Fruit fly (Drosophila melanogaster): ENCODE measurements around the gene topi.

Gene topi

DNA sequence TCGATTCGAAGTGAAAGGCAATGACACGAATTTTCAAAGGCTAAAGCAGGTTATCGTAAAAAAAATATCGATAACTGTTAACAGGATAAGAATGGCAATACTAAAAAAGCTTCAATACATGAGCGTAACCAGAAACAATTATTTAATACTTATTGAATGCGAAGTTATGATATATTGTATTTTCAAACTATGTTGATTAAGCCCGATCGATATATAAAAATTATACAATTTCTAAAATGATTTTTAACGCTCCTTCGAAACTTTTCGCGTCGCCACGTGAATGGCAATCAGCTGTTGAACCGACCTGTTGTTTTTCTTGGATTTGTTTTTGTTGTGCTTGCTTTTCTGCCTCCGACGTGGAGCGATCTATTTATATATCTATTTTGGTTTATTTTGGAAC is 18.7 kb upstream of the topi start, which contains the start of the genes Alg12 and Rpt3R:
Alg12 (plus strand) TSS at position 305 of the 400 bp plus-strand sequence.
Rpt3R (minus strand) TSS at position 324 of the 400 bp plus-strand sequence.
- TF ChIP-seq CG8478 (optimal IDR thresholded peaks at IDR 0.05), result no peak
- TF ChIP-seq CTCF (optimal IDR thresholded peaks at IDR 0.05), result no peak

DNA sequence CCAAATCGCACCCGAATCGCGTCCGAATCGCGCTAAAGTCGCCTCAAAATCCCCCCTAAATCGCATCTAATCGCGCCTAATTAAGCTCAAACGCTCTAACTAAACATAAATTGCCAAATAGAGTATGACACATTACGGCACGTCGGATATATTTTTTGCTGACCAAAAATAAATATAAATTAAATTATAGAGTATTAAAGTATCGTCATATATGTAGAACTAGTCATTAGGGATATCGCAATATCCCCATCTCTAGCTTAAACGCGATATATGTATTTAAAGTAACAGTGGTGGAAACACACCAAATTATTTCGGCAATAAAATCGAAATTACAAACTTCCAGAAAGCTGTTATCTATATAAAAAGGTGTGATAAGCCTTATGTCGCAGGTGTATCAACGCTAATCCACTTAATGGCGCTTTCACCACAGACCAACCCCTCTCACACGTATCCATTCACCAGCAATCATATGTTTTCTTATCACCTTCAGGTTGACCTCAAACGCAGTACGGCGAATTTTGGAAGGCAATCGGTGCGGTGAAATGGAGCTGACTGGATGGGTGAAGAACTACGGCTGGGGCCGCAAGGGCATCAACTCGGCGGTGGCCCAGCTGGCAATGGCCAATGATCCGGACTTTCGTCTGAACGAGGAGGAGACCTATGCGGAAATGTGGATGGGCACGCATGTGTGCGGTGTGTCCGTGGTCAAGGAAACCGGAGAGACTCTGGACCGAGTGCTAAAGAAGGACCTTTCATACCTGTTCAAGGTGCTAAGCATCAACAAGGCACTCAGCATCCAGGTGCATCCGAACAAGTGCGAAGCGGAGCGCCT is 15.3 kb upstream of the topi start, which contains the start of gene Mpi:
Mpi (plus strand) TSS at position 263 of the 832 bp plus-strand sequence.
- TF ChIP-seq CG8478 (optimal IDR thresholded peaks at IDR 0.05) (no peak), CTCF (optimal IDR thresholded peaks at IDR 0.05) (no peak)

DNA sequence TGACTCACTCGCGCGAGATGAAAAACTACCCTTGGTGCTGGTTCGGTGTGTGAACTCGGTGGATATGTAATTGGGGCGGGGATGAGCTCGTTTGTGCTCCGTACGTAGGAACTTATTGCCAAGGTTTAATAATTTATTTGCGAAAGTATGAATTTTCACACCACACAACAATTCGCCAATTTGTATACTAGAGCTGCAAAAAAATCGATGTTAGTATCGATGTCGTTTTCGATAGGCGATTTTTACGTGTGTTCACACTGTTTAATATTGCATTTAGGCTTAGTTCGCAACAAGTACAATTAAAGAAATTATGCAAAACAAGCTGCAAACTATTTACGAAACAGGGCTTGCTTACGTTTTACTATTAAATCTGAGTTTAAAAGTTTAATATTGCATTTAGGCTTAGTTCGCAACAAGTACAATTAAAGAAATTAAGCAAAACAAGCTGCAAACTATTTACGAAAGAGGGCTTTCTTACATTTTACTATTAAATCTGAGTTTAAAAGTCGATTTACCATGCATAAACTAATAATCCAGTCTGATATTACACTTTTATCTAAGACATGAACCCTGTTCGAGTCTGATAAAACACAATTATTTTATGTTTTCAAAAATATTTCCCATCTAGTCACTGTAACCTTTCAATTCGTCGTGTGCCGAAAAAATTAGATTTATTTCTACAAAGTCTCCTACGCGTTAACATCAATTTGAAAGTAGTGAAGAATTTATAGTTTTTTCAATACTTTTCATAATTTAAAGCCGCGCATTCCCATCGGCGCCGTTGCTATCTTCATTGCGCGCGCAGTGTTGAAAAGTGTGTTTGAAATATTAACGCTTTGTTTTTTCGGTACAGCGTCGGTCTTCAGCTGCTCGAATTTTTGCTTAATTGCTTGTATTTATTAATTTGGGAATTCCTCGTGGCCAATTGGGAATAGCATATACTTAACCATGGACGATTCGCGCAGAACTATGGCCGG is 11.7 kb upstream of the topi start, which contains the start of the genes Snap24 and CG8478:
Snap24 (minus strand) TSS at position 196 of the 977 bp plus-strand sequence.
CG8478 (plus strand) TSS at position 696 of the 977 bp plus-strand sequence.
- TF ChIP-seq CTCF (optimal IDR thresholded peaks at IDR 0.05) (no peak), CG8478 (optimal IDR thresholded peaks at IDR 0.05) (no peak)

DNA sequence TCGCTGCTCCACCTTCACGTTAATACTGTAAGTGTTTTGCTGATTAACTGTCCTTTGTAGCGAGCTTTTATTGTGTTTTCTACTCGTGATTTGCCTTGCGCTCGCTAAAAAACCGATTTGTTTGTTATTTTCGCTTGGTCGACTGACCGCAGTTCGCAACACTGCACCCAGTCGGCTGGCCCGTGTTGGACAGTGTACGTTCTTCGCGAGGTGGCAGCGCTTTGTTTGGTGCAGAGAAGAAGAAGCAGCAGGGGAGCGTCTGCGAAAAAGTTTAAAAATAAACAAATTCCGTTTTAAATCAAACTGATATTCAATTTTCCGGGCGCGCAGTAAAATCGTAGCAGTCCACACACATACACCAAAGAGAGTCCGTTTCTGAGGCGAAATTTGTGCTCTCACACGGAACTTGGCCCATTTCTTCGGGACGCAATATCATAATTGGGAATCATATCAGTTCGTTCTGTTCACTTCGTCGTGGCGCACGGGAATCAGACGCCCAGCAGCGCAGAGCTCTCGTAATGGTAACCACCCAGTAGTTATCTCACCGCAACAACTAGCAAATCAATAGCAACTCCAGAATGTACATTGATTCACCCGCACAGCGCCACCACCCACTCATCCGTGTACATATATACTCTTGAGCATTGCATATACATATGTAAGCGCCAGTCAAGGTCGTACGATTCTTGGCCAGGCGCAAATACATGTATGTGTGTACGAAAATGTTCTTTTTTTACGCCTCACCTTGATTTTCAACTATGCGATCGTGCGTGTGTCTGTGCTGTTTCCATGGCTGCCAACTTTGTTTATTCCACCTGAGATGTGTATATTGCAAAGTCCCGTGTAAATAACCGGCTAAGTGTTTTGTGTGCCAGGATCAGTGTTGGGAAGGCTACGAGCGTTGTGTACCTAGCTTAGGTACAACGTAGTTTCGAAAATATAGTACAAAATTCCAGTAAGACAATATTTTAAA is 7.0 kb upstream of the topi start, which contains the start of gene Naa80:
Naa80 (plus strand) TSS at position 215 of the 973 bp plus-strand sequence.
- TF ChIP-seq CTCF (optimal IDR thresholded peaks at IDR 0.05), result peak in 1 of 2 experiments; percentile 16
- TF ChIP-seq CG8478 (optimal IDR thresholded peaks at IDR 0.05), result no peak

DNA sequence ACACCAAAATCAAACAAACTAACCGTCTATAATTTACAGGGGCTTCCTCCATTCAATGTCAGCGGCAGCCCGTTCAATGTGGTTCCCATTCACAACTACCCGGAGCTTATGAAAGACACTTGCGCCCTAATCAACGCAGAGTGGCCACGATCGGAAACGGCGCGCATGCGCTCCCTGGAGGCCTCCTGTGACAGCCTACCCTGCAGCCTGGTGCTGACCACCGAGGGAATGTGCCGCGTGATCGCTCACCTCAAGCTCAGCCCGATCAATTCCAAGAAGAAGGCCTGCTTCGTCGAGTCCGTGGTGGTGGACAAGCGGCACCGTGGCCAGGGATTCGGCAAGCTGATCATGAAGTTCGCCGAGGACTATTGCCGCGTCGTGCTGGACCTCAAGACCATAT is 6.0 kb upstream of the topi start, which contains the start of gene MED6:
MED6 (minus strand) TSS at position 101 of the 400 bp plus-strand sequence.
- no peak for TF ChIP-seq CG8478 (optimal IDR thresholded peaks at IDR 0.05)
- no peak for TF ChIP-seq CTCF (optimal IDR thresholded peaks at IDR 0.05)

DNA sequence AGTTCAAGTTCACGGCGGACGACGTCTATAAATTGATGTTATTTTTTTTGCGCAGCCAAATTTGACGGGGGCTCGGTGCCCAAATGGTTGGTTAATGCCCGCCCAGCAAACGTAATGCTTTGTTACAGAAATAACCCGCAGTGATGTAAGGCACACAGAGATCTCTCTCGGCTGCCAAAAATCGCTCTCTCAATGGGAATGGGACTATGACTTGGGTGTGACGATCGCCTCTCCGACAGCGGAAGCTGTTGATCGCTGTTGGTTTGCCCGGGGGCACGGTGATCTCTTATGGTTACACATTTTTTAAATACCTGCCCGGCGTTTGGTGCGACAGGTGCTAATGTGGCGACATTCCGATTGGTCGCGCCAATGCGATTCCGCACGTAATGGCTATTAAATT is 4.8 kb upstream of the topi start:
- TF ChIP-seq CTCF (optimal IDR thresholded peaks at IDR 0.05), result no peak
- TF ChIP-seq CG8478 (optimal IDR thresholded peaks at IDR 0.05), result no peak

DNA sequence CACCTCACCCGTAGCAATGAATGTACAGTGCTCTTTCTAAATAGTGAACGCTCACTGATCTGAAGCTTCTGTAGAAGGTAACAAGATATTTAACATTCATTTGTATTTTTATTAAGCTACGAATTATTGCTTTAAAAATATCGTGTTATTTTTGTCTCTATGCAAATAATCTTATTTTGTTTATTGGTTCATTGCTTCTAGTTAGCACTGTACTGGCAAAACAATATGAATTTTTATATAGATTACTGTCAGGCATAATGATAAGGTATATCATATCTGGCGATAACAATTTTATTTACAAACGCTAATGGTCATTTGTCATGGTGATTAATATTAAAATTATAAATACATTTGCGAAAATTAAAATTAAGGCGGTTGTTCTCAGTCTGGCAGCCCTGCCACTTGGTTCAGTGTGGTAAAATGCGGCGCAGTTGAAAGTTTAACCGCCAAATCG is 3.4 kb upstream of the topi start, which contains the start of gene CG9471:
CG9471 (minus strand) TSS at position 24 of the 454 bp plus-strand sequence.
- TF ChIP-seq CTCF (optimal IDR thresholded peaks at IDR 0.05), result no peak
- TF ChIP-seq CG8478 (optimal IDR thresholded peaks at IDR 0.05), result no peak

DNA sequence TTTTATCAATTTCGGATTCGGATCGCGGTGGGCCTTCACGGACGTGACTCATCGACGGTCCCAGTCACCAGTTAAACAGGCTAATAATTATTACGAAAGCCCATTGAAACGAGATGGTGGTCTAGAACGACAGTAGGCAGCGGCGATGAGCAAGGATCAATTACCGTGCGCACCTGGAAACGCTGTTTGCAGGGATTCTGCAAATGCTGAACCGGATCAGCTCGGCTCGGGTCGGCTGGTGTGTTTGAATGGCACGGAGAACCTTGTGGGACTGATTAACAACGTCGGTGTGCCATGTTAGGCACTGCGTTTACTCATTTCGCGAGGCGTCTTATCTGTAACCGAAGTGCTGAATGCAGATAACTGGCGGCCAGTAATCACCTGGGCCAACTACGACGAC is 774 bp upstream of the topi start, which contains the start of gene Whamy:
Whamy (minus strand) TSS at position 273 of the 400 bp plus-strand sequence.
- TF ChIP-seq CTCF (optimal IDR thresholded peaks at IDR 0.05), result no peak

DNA sequence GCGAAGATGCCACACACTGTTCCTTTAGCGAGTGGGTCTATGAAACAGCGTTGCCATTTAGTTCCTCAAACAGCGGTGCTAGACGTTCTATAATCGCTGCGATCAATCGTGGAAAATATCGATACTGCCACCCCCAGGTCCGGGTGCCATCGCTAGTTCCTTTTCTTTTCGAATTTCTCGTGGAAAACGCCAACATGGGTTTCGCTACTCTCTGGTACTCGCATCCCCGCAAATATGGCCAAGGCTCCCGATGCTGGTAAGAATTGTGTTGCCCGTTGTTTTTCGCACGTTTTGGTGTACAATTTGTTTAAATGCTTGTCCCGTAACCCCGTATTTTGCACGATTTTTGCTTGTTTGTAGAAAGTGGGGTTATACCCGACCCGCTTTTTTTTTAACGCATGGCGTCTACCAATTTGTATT is 3.0 kb downstream of the topi start, which contains the start of gene RpS29:
RpS29 (plus strand) TSS at position 102 of the 420 bp plus-strand sequence.
- no peak for TF ChIP-seq CG8478 (optimal IDR thresholded peaks at IDR 0.05)
- TF ChIP-seq CTCF (optimal IDR thresholded peaks at IDR 0.05), result peak; percentile 60 to 70

DNA sequence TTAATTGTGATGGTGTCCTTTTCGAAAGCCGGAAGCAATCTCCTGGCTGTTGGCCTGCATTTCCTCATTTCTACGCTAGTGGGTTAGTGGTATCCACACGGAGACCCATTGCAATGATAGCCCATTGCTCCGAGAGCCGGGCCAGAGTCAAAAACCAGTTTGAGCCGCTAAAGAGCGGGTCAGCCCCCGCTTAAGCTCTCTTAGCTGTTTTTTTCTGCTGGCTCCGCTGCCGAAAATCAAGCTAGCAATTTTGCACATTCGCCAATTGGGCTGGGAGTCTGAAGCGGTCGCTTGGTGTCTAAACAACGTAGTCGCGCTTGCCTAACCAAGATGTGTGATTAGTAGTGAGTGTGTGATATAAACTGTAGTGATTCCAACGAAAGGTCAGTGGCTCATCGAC is 4.8 kb downstream of the topi start, which contains the start of gene CG12947:
CG12947 (plus strand) TSS at position 301 of the 400 bp plus-strand sequence.
- TF ChIP-seq CTCF (optimal IDR thresholded peaks at IDR 0.05) (no peak), CG8478 (optimal IDR thresholded peaks at IDR 0.05) (no peak)

DNA sequence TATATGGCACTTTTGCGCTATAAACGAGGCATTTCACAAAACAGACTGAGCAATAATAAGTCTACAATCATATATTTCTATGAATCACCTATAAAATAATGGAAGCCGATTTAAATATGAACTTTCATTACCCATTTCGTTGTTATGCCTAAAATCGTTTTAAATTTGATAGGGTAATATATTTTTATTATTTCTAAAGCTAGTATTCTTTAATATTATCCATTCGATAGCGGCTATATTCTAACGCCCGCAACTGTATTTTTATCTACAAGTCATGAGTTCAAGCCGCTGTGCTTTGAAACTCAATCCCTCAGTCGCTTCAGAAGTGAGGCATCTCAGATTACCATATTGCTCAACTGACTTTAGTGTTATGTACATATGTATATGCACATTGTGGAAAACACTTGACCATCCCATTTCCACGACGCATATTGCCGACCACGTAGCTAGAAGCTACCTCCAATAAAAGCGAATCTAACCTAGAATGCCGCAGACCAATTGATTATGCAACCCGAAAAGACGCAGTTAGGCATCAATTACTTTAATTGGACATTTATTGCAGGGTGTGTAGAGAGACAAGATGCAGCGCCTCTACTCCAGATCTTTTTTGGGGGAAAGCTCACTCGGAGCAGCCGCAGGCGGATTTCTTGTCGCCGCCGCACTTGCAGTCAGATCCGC is 8.5 kb downstream of the topi start:
- TF ChIP-seq CTCF (optimal IDR thresholded peaks at IDR 0.05) (no peak), CG8478 (optimal IDR thresholded peaks at IDR 0.05) (no peak)

DNA sequence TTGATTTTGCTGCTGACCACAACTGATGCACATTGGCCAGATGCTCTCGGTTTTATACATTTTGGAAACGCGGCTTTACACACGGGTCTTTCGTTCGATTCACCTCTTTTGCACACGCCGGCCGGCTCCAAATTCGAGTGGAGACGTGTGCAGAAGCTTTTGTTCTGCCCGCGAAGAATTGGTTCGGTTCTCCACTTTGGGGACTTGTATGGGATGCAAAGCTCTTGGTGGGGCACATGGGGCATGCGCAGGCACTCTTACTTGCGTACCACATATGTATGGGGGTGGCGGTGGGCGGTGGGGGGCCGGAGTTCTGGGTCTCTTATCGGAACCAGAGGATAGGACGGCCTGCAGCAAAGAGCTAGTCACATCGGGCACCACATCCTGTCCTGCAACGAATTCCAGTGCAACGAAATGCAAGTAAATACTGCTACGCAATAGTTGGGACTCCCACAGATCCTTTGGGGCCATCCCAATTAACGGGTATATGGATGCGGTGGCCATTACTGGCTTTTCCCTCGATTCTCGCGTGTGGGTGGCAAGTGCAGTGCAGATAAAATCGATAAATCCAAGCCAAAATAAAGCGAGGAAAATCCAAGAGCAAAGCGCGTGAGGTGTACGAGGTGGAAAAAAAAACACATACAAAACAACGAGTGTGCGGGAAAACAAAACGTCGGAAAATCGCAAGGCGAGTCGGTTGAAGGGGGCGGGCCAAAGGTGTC is 9.6 kb downstream of the topi start, which contains the start of the genes MtnA and CG8500:
MtnA (minus strand) TSS at position 30 of the 722 bp plus-strand sequence.
CG8500 (plus strand) TSS at position 313 of the 722 bp plus-strand sequence.
- TF ChIP-seq CTCF (optimal IDR thresholded peaks at IDR 0.05) (no peak), CG8478 (optimal IDR thresholded peaks at IDR 0.05) (no peak)
